Worm (Caenorhabditis elegans) whole organism, midembryonic: Measurements from ENCODE around the gene prp-19.

Source experiments
- T22C8.4 ChIP-seq: fragments of 200-800 bp; sonication (Bioruptor generic); IDR thresholded peaks from 2 replicates; pipeline ENCODE4 v1.3.6; 2022; ENCODE audit warnings: missing genetic modification characterization, missing compliant biosample characterization
- cog-1 ChIP-seq: sonication (generic microtip); optimal IDR thresholded peaks from 2 replicates; lab custom pipeline; 2016; ENCODE audit warnings: missing genetic modification characterization, missing compliant biosample characterization
- flt-1 ChIP-seq: fragments of 200-800 bp; sonication (Bioruptor generic); IDR thresholded peaks from 2 replicates; pipeline ENCODE4 v1.3.6; 2022; ENCODE audit warnings: missing genetic modification characterization, missing compliant biosample characterization
- klf-2 ChIP-seq: fragments of 200-800 bp; sonication (Bioruptor generic); conservative IDR thresholded peaks from 2 replicates; pipeline ENCODE4 v1.3.6; 2022; ENCODE audit warnings: missing genetic modification reagents, missing genetic modification characterization, missing compliant biosample characterization
- med-1 ChIP-seq: sonication (generic microtip); optimal IDR thresholded peaks from 2 replicates; lab custom pipeline; 2017; ENCODE audit warnings: missing genetic modification characterization, mild to moderate bottlenecking, missing compliant biosample characterization, antibody characterized with exemption, missing genetic modification reagents; ENCODE audit not compliant: insufficient read depth
- ref-1 ChIP-seq: fragments of 200-800 bp; sonication (Bioruptor generic); conservative IDR thresholded peaks from 2 replicates; pipeline ENCODE4 v1.3.6; 2022; ENCODE audit warnings: missing genetic modification reagents, missing genetic modification characterization, missing compliant biosample characterization
- ztf-29 ChIP-seq: fragments of 200-800 bp; sonication (Bioruptor generic); IDR thresholded peaks from 2 replicates; pipeline ENCODE4 v1.3.6; 2022; ENCODE audit warnings: missing genetic modification reagents, missing genetic modification characterization, missing compliant biosample characterization

ce11 chrIII:5218687-5219086, 46.8 kb upstream of the prp-19 start, which contains the start of gene ZC155.2:
- TF ChIP-seq ref-1 (GFP tag; lab: Robert Waterston, UW) (no peak), klf-2 (no peak), T22C8.4 (no peak), cog-1 (no peak), ztf-29 (GFP tag; lab: Robert Waterston, UW) (no peak), flt-1 (GFP tag; lab: Robert Waterston, UW) (no peak), med-1 (GFP tag; lab: Kevin White, UChicago) (no peak)
